Fruit fly (Drosophila melanogaster) whole organism, embryonic: ENCODE results near the gene Ssu72.
A peak's percentile ranks its signal among the peaks of the same experiment; 100 is the strongest.

ENCODE experiments used
- BtbVII ChIP-seq: fragments of 200-800 bp; sonication (Bioruptor generic); optimal IDR thresholded peaks from 3 replicates; lab custom pipeline; 2017; ENCODE audit warnings: missing biosample characterization, mild to moderate bottlenecking, missing genetic modification characterization
- CG13287 ChIP-seq: fragments of 200-800 bp; sonication (Bioruptor generic); IDR thresholded peaks from 2 replicates; pipeline ENCODE4 v1.3.6; 2022; ENCODE audit warnings: missing biosample characterization, missing genetic modification characterization; ENCODE audit not compliant: partially characterized antibody
- CG14965 ChIP-seq: fragments of 200-800 bp; sonication (Bioruptor generic); optimal IDR thresholded peaks from 2 replicates; lab custom pipeline; 2016; ENCODE audit warnings: missing biosample characterization, missing genetic modification characterization, borderline replicate concordance
- CG15601 ChIP-seq: fragments of 200-800 bp; sonication (Bioruptor generic); optimal IDR thresholded peaks from 3 replicates; lab custom pipeline; 2019; ENCODE audit warnings: missing biosample characterization, mild to moderate bottlenecking, missing genetic modification characterization, moderate library complexity
- CG1647 ChIP-seq: fragments of 200-800 bp; sonication (Bioruptor generic); optimal IDR thresholded peaks from 3 replicates; lab custom pipeline; 2016; ENCODE audit warnings: missing biosample characterization, missing genetic modification characterization
- CG16863 ChIP-seq: fragments of 200-800 bp; sonication (Bioruptor generic); optimal IDR thresholded peaks from 3 replicates; lab custom pipeline; 2016; ENCODE audit warnings: missing biosample characterization, missing genetic modification characterization
- CG17385 ChIP-seq: fragments of 200-800 bp; sonication (Bioruptor generic); optimal IDR thresholded peaks from 3 replicates; lab custom pipeline; 2018; ENCODE audit warnings: missing biosample characterization, mild to moderate bottlenecking, missing genetic modification characterization
- CG18599 ChIP-seq: fragments of 200-800 bp; sonication (Bioruptor generic); optimal IDR thresholded peaks from 3 replicates; lab custom pipeline; 2017; ENCODE audit warnings: missing biosample characterization, missing genetic modification characterization, mild to moderate bottlenecking, moderate library complexity, missing genetic modification reagents
- CG2116 ChIP-seq: fragments of 200-800 bp; sonication (Bioruptor generic); optimal IDR thresholded peaks from 3 replicates; lab custom pipeline; 2018; ENCODE audit warnings: missing biosample characterization, mild to moderate bottlenecking, missing genetic modification characterization
- CG2712 ChIP-seq: fragments of 200-800 bp; optimal IDR thresholded peaks from 3 replicates; lab custom pipeline; 2019; ENCODE audit warnings: missing biosample characterization, mild to moderate bottlenecking, missing genetic modification characterization, moderate library complexity
- CG31441 ChIP-seq: fragments of 200-800 bp; sonication (Bioruptor generic); IDR thresholded peaks from 2 replicates; pipeline ENCODE4 v1.3.6; 2022; ENCODE audit warnings: missing biosample characterization, missing genetic modification characterization
- CG3407 ChIP-seq: fragments of 200-800 bp; sonication (Bioruptor generic); optimal IDR thresholded peaks from 2 replicates; lab custom pipeline; 2018; ENCODE audit warnings: missing biosample characterization, mild to moderate bottlenecking, missing genetic modification characterization
- CG34422 ChIP-seq: fragments of 200-800 bp; sonication (Bioruptor generic); IDR thresholded peaks from 3 replicates; pipeline ENCODE4 v1.3.6; 2022; ENCODE audit warnings: missing biosample characterization, missing genetic modification characterization
- CG3995 ChIP-seq: fragments of 200-800 bp; sonication (Bioruptor generic); optimal IDR thresholded peaks from 3 replicates; lab custom pipeline; 2016; ENCODE audit warnings: missing biosample characterization, missing genetic modification characterization
- CG4328 ChIP-seq: fragments of 200-800 bp; sonication (Bioruptor generic); optimal IDR thresholded peaks from 3 replicates; lab custom pipeline; 2017; ENCODE audit warnings: missing biosample characterization, missing genetic modification reagents, missing genetic modification characterization
- CG5245 ChIP-seq: fragments of 200-800 bp; sonication (Bioruptor generic); optimal IDR thresholded peaks from 3 replicates; lab custom pipeline; 2016; ENCODE audit warnings: missing biosample characterization, missing genetic modification characterization
- CG6272 ChIP-seq: fragments of 200-800 bp; sonication (Bioruptor generic); IDR thresholded peaks from 2 replicates; pipeline ENCODE4 v1.3.6; 2022; ENCODE audit warnings: missing biosample characterization, missing genetic modification characterization
- CG6689 ChIP-seq: fragments of 200-800 bp; sonication (Bioruptor generic); IDR thresholded peaks from 2 replicates; pipeline ENCODE4 v1.3.6; 2022; ENCODE audit warnings: missing biosample characterization, missing genetic modification characterization
- CG7357 ChIP-seq: fragments of 200-800 bp; sonication (Bioruptor generic); IDR thresholded peaks from 3 replicates; pipeline ENCODE4 v1.3.6; 2022; ENCODE audit warnings: missing biosample characterization, missing genetic modification characterization
- CG7372 ChIP-seq: fragments of 200-800 bp; sonication (Bioruptor generic); IDR thresholded peaks from 2 replicates; pipeline ENCODE4 v1.3.6; 2022; ENCODE audit warnings: missing biosample characterization, missing genetic modification characterization
- CG8359 ChIP-seq: fragments of 200-800 bp; sonication (Bioruptor generic); optimal IDR thresholded peaks from 2 replicates; lab custom pipeline; 2017; ENCODE audit warnings: missing biosample characterization, mild to moderate bottlenecking, missing genetic modification characterization, borderline replicate concordance
- CG8478 ChIP-seq: fragments of >200 bp; optimal IDR thresholded peaks from 2 replicates; lab custom pipeline; 2018
- CoRest ChIP-seq: fragments of 200-800 bp; sonication (Bioruptor generic); optimal IDR thresholded peaks from 3 replicates; lab custom pipeline; 2018; ENCODE audit warnings: missing biosample characterization, mild to moderate bottlenecking, missing genetic modification characterization, moderate library complexity
- D ChIP-seq, 2 experiments: fragments of 200-800 bp in 1 of 2; fragments of >200 bp in 1 of 2; sonication (Bioruptor generic) in 1 of 2; optimal IDR thresholded peaks; 2 replicates in 1 of 2; 3 replicates in 1 of 2; lab custom pipeline; 2017; ENCODE audit warnings: mild to moderate bottlenecking in 1 of 2, missing biosample characterization in 1 of 2, missing genetic modification characterization in 1 of 2, missing genetic modification reagents in 1 of 2
- E2f1 ChIP-seq: fragments of 200-800 bp; sonication (Bioruptor generic); IDR thresholded peaks from 2 replicates; pipeline ENCODE4 v1.3.6; 2022; ENCODE audit warnings: missing biosample characterization, missing genetic modification characterization
- Hmx ChIP-seq: fragments of 200-800 bp; sonication (Bioruptor generic); optimal IDR thresholded peaks from 2 replicates; lab custom pipeline; 2016; ENCODE audit warnings: missing biosample characterization, missing genetic modification characterization
- Hr39 ChIP-seq: fragments of >200 bp; optimal IDR thresholded peaks from 2 replicates; lab custom pipeline; 2017
- Lim3 ChIP-seq: fragments of 200-800 bp; sonication (Bioruptor generic); IDR thresholded peaks from 2 replicates; pipeline ENCODE4 v1.3.6; 2022; ENCODE audit warnings: missing biosample characterization, missing genetic modification characterization
- Nf-YC ChIP-seq: fragments of 200-800 bp; optimal IDR thresholded peaks from 3 replicates; lab custom pipeline; 2019; ENCODE audit warnings: missing biosample characterization, mild to moderate bottlenecking, missing genetic modification characterization, moderate library complexity
- PHDP ChIP-seq: fragments of 200-800 bp; sonication (Bioruptor generic); optimal IDR thresholded peaks from 3 replicates; lab custom pipeline; 2018; ENCODE audit warnings: missing biosample characterization, mild to moderate bottlenecking, missing genetic modification characterization, moderate library complexity
- Poxn ChIP-seq: fragments of 200-800 bp; sonication (Bioruptor generic); IDR thresholded peaks from 2 replicates; pipeline ENCODE4 v1.3.6; 2022; ENCODE audit warnings: missing biosample characterization, missing genetic modification characterization
- Rfx ChIP-seq: fragments of 200-800 bp; sonication (Bioruptor generic); IDR thresholded peaks from 2 replicates; pipeline ENCODE4 v1.3.6; 2022; ENCODE audit warnings: missing biosample characterization, missing genetic modification characterization
- Usf ChIP-seq: fragments of 200-800 bp; sonication (Bioruptor generic); optimal IDR thresholded peaks from 2 replicates; lab custom pipeline; 2017; ENCODE audit warnings: missing genotype, missing biosample characterization, missing genetic modification characterization
- amos ChIP-seq: fragments of 200-800 bp; sonication (Bioruptor generic); IDR thresholded peaks from 2 replicates; pipeline ENCODE4 v1.3.6; 2022; ENCODE audit warnings: missing biosample characterization, missing genetic modification characterization; ENCODE audit not compliant: partially characterized antibody
- bigmax ChIP-seq: fragments of 200-800 bp; sonication (Bioruptor generic); optimal IDR thresholded peaks from 2 replicates; lab custom pipeline; 2018; ENCODE audit warnings: missing biosample characterization, mild to moderate bottlenecking, missing genetic modification characterization
- cad ChIP-seq: fragments of >200 bp; optimal IDR thresholded peaks from 2 replicates; lab custom pipeline; 2017; ENCODE audit warnings: missing biosample characterization, missing genetic modification characterization
- cas ChIP-seq: fragments of 200-800 bp; sonication (Bioruptor generic); IDR thresholded peaks from 2 replicates; pipeline ENCODE4 v1.3.6; 2022; ENCODE audit warnings: missing biosample characterization, missing genetic modification characterization
- chm ChIP-seq: fragments of 200-800 bp; sonication (Bioruptor generic); IDR thresholded peaks from 2 replicates; pipeline ENCODE4 v1.3.6; 2022; ENCODE audit warnings: missing biosample characterization, missing genetic modification characterization
- fru ChIP-seq: fragments of >200 bp; optimal IDR thresholded peaks from 2 replicates; lab custom pipeline; 2017
- gsb-n ChIP-seq: fragments of 200-800 bp; sonication (Bioruptor generic); optimal IDR thresholded peaks from 3 replicates; lab custom pipeline; 2018; ENCODE audit warnings: missing biosample characterization, mild to moderate bottlenecking, missing genetic modification characterization
- h ChIP-seq: fragments of >200 bp; optimal IDR thresholded peaks from 2 replicates; lab custom pipeline; 2017
- hb ChIP-seq: fragments of 200-800 bp; sonication (Bioruptor generic); IDR thresholded peaks from 3 replicates; pipeline ENCODE4 v1.3.6; 2022; ENCODE audit warnings: missing biosample characterization, missing genetic modification characterization; ENCODE audit not compliant: partially characterized antibody
- inv ChIP-seq: fragments of 200-800 bp; sonication (Bioruptor generic); IDR thresholded peaks from 2 replicates; pipeline ENCODE4 v1.3.6; 2022; ENCODE audit warnings: missing biosample characterization, missing genetic modification characterization; ENCODE audit not compliant: partially characterized antibody
- kni ChIP-seq: fragments of 200-800 bp; sonication (Bioruptor generic); optimal IDR thresholded peaks from 3 replicates; lab custom pipeline; 2017; ENCODE audit warnings: mild to moderate bottlenecking, missing biosample characterization, missing genetic modification reagents, missing genetic modification characterization
- lmd ChIP-seq: fragments of 200-800 bp; sonication (Bioruptor generic); IDR thresholded peaks from 2 replicates; pipeline ENCODE4 v1.3.6; 2022; ENCODE audit warnings: missing biosample characterization, missing genetic modification characterization
- mirr ChIP-seq: fragments of 200-800 bp; sonication (Bioruptor generic); optimal IDR thresholded peaks from 3 replicates; lab custom pipeline; 2018; ENCODE audit warnings: missing biosample characterization, mild to moderate bottlenecking, missing genetic modification characterization
- odd ChIP-seq: fragments of 200-800 bp; sonication (Bioruptor generic); optimal IDR thresholded peaks from 2 replicates; lab custom pipeline; 2017; ENCODE audit warnings: missing biosample characterization, mild to moderate bottlenecking, missing genetic modification characterization
- onecut ChIP-seq: fragments of 200-800 bp; sonication (Bioruptor generic); IDR thresholded peaks from 2 replicates; pipeline ENCODE4 v1.3.6; 2022; ENCODE audit warnings: missing biosample characterization, missing genetic modification characterization
- pita ChIP-seq: fragments of 200-800 bp; sonication (Bioruptor generic); optimal IDR thresholded peaks from 2 replicates; lab custom pipeline; 2017; ENCODE audit warnings: missing biosample characterization, mild to moderate bottlenecking, missing genetic modification characterization
- sens-2 ChIP-seq: fragments of 200-800 bp; sonication (Bioruptor generic); IDR thresholded peaks from 2 replicates; pipeline ENCODE4 v1.3.6; 2022; ENCODE audit warnings: missing biosample characterization, missing genetic modification characterization
- wek ChIP-seq: fragments of 200-800 bp; sonication (Bioruptor generic); optimal IDR thresholded peaks from 3 replicates; lab custom pipeline; 2018; ENCODE audit warnings: missing biosample characterization, mild to moderate bottlenecking, missing genetic modification characterization, moderate library complexity
- wor ChIP-seq: fragments of 200-800 bp; sonication (Bioruptor generic); IDR thresholded peaks from 2 replicates; pipeline ENCODE4 v1.3.6; 2022; ENCODE audit warnings: missing biosample characterization, missing genetic modification characterization

The Ssu72 gene

DNA sequence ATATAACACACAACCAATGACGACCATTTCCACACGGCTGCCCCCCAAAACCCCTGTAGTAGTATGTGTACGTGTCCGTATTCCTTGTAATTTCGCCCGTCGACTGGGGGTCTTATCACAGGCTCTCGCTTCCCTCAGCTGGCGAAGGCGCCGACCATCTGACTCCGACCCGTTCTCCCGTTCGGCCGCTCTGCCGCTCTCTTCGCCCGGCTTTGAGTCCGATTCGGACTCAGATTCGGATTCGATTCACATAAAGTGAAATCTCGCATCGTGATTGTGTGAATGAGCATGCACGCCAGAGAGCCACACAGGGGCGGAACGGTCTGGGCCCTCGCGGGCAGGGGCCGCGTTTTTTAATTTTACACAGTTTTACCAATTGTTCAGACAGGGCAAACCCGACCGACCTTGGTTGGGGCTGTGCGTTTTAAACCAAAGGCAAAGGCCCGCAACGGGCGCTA, 1.4 kb downstream of the Ssu72 start (continued):
- TF ChIP-seq cad = no peak
- TF ChIP-seq inv (GFP tag; lab: Robert Waterston, UW) = peak; percentile 67
- TF ChIP-seq CG15601 (tag; lab: Kevin White, UChicago) = no peak
- no peak for TF ChIP-seq CG4328 (GFP tag; lab: Kevin White, UChicago)
- no peak for TF ChIP-seq CG7372 (GFP tag; lab: Robert Waterston, UW)
- no peak for TF ChIP-seq CG3407
- TF ChIP-seq CG16863 (GFP tag; lab: Kevin White, UChicago) = peak; percentile 20
- no peak for TF ChIP-seq hb (GFP tag; lab: Robert Waterston, UW)
- no peak for TF ChIP-seq Hr39 (lab: Kevin White, UChicago)
- peak; percentile 32; the same call in 1 of the 2 replicates for TF ChIP-seq CG13287 (GFP tag; lab: Robert Waterston, UW)
- TF ChIP-seq BtbVII (GFP tag; lab: Kevin White, UChicago) = no peak
- peak; percentile 89 for TF ChIP-seq Rfx (GFP tag; lab: Robert Waterston, UW)
- TF ChIP-seq lmd (GFP tag; lab: Robert Waterston, UW) = peak; percentile 62
- TF ChIP-seq CG7357 (GFP tag; lab: Robert Waterston, UW) = no peak
- TF ChIP-seq CG14965 (GFP tag; lab: Kevin White, UChicago) = no peak
- TF ChIP-seq CG31441 (GFP tag; lab: Robert Waterston, UW) = no peak
- TF ChIP-seq Poxn (GFP tag; lab: Robert Waterston, UW) = no peak
- no peak for TF ChIP-seq Nf-YC (tag; lab: Kevin White, UChicago)
- no peak for TF ChIP-seq CG5245 (GFP tag; lab: Kevin White, UChicago)
- TF ChIP-seq h (lab: Kevin White, UChicago) = no peak
- no peak for TF ChIP-seq wor (GFP tag; lab: Robert Waterston, UW)
- TF ChIP-seq CG17385 = no peak
- TF ChIP-seq pita (GFP tag; lab: Kevin White, UChicago) = no peak
- TF ChIP-seq bigmax (GFP tag; lab: Kevin White, UChicago) = no peak
- TF ChIP-seq chm = peak; percentile 26; the same call in 1 of the 2 replicates
- no peak for TF ChIP-seq Hmx (GFP tag; lab: Kevin White, UChicago)
- TF ChIP-seq Lim3 = no peak
- no peak for TF ChIP-seq cas (GFP tag; lab: Robert Waterston, UW)
- TF ChIP-seq PHDP (tag; lab: Kevin White, UChicago) = no peak
- TF ChIP-seq mirr (GFP tag; lab: Kevin White, UChicago) = no peak
- TF ChIP-seq sens-2 (GFP tag; lab: Robert Waterston, UW) = no peak
- TF ChIP-seq CG6272 = peak; percentile 71
- no peak for TF ChIP-seq D (optimal IDR thresholded peaks at IDR 0.05; lab: Kevin White, UChicago)
- no peak for TF ChIP-seq D (GFP tag; optimal IDR thresholded peaks at IDR 0.05; lab: Kevin White, UChicago)
- TF ChIP-seq amos (GFP tag; lab: Robert Waterston, UW) = peak; percentile 70
- TF ChIP-seq kni (GFP tag; lab: Kevin White, UChicago) = peak; percentile 38
- TF ChIP-seq CG18599 (GFP tag; lab: Kevin White, UChicago) = peak; percentile 25
- TF ChIP-seq Usf (GFP tag; lab: Kevin White, UChicago) = no peak
- no peak for TF ChIP-seq CG8478
- TF ChIP-seq CG34422 (GFP tag; lab: Robert Waterston, UW) = peak; percentile 66
- TF ChIP-seq E2f1 = peak; percentile 27; the same call in 1 of the 2 replicates
- peak; percentile 12 for TF ChIP-seq CG2712
- TF ChIP-seq CG8359 (GFP tag; lab: Kevin White, UChicago) = no peak
- peak; percentile 35 for TF ChIP-seq CoRest (tag; lab: Kevin White, UChicago)
- no peak for TF ChIP-seq CG1647 (GFP tag; lab: Kevin White, UChicago)
- TF ChIP-seq odd = no peak
- no peak for TF ChIP-seq gsb-n
- TF ChIP-seq CG3995 = no peak
- no peak for TF ChIP-seq CG2116 (GFP tag; lab: Kevin White, UChicago)
- TF ChIP-seq wek (GFP tag; lab: Kevin White, UChicago) = no peak
- peak; percentile 53 for TF ChIP-seq CG6689 (GFP tag; lab: Robert Waterston, UW)
- TF ChIP-seq fru = no peak
- peak; percentile 31 for TF ChIP-seq onecut (GFP tag; lab: Robert Waterston, UW)
